Fruit fly (Drosophila melanogaster) whole organism, pupa: ENCODE data around the gene mRpL22.

ENCODE experiments used
- CG12605 ChIP-seq: fragments of 200-800 bp; sonication (Bioruptor generic); IDR thresholded peaks from 2 replicates; pipeline ENCODE4 v1.3.6; 2022; ENCODE audit warnings: missing biosample characterization, missing genetic modification characterization
- CG13204 ChIP-seq: fragments of 200-800 bp; sonication (Bioruptor generic); optimal IDR thresholded peaks from 2 replicates; lab custom pipeline; 2018; ENCODE audit warnings: missing biosample characterization, mild to moderate bottlenecking, missing genetic modification characterization, moderate library complexity
- CG15710 ChIP-seq: fragments of 200-800 bp; sonication (Bioruptor generic); optimal IDR thresholded peaks from 2 replicates; lab custom pipeline; 2018; ENCODE audit warnings: missing biosample characterization, mild to moderate bottlenecking, missing genetic modification characterization, moderate library complexity
- CG32121 ChIP-seq: fragments of 200-800 bp; sonication (Bioruptor generic); IDR thresholded peaks from 2 replicates; pipeline ENCODE4 v1.3.6; 2022; ENCODE audit warnings: missing biosample characterization, missing genetic modification characterization
- CG4496 ChIP-seq: fragments of 200-800 bp; sonication (Bioruptor generic); IDR thresholded peaks from 3 replicates; pipeline ENCODE4 v1.3.6; 2022; ENCODE audit warnings: missing biosample characterization, missing genetic modification characterization
- CG8159 ChIP-seq: fragments of 200-800 bp; sonication (Bioruptor generic); optimal IDR thresholded peaks from 3 replicates; lab custom pipeline; 2018; ENCODE audit warnings: missing biosample characterization, mild to moderate bottlenecking, missing genetic modification characterization, moderate library complexity
- CG8301 ChIP-seq: fragments of 200-800 bp; sonication (Bioruptor generic); optimal IDR thresholded peaks from 2 replicates; lab custom pipeline; 2018; ENCODE audit warnings: missing biosample characterization, mild to moderate bottlenecking, missing genetic modification characterization
- CG9948 ChIP-seq: fragments of 200-800 bp; sonication (Bioruptor generic); optimal IDR thresholded peaks from 2 replicates; lab custom pipeline; 2018; ENCODE audit warnings: missing biosample characterization, mild to moderate bottlenecking, missing genetic modification characterization, moderate library complexity
- EcR ChIP-seq: fragments of 200-800 bp; sonication (Bioruptor generic); optimal IDR thresholded peaks from 3 replicates; lab custom pipeline; 2019; ENCODE audit warnings: missing biosample characterization, missing genetic modification characterization, mild to moderate bottlenecking, moderate library complexity, missing genetic modification reagents
- Ets98B ChIP-seq: fragments of 200-800 bp; sonication (Bioruptor generic); IDR thresholded peaks from 2 replicates; pipeline ENCODE4 v1.3.6; 2022; ENCODE audit warnings: missing biosample characterization, missing genetic modification characterization
- Snoo ChIP-seq: fragments of 200-800 bp; sonication (Bioruptor generic); optimal IDR thresholded peaks from 3 replicates; lab custom pipeline; 2017; ENCODE audit warnings: missing biosample characterization, mild to moderate bottlenecking, missing genetic modification characterization, inconsistent platforms
- fd96Ca ChIP-seq: fragments of 200-800 bp; sonication (Bioruptor generic); IDR thresholded peaks from 3 replicates; pipeline ENCODE4 v1.3.6; 2022; ENCODE audit warnings: missing biosample characterization, missing genetic modification characterization
- gl ChIP-seq: fragments of 200-800 bp; sonication (Bioruptor generic); optimal IDR thresholded peaks from 2 replicates; lab custom pipeline; 2018; ENCODE audit warnings: missing biosample characterization, mild to moderate bottlenecking, missing genetic modification characterization
- rn ChIP-seq: fragments of 200-800 bp; sonication (Bioruptor generic); IDR thresholded peaks from 2 replicates; pipeline ENCODE4 v1.3.6; 2022; ENCODE audit warnings: missing biosample characterization, missing genetic modification characterization

DNA sequence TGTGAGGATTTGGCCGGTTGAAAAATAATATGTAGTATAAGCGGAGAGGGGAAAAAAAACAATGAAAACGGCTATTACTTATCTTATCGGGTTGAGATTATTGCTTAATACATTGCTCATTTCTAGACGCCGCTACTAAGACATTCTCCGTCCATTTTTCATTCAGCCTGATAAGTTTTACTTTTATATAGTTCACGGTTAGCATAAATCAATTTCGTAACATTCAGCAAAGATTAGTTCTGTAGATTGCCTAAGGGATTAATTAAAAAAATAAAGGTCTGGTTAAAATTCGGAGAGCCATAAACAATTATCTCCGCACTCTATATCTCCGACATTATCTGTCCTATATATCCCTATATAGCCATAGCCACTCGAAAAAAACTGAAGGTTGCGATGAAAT lies 36.3 kb upstream of the mRpL22 start:
- TF ChIP-seq rn (GFP tag; lab: Robert Waterston, UW) (no peak), CG8301 (tag; lab: Kevin White, UChicago) (no peak), CG9948 (no peak), CG15710 (tag; lab: Kevin White, UChicago) (no peak), CG13204 (GFP tag; lab: Kevin White, UChicago) (no peak), CG8159 (no peak), fd96Ca (no peak), CG32121 (GFP tag; lab: Robert Waterston, UW) (no peak), Ets98B (GFP tag; lab: Robert Waterston, UW) (no peak), Snoo (no peak), gl (tag; lab: Kevin White, UChicago) (no peak), CG4496 (no peak), EcR (peak; percentile 11), CG12605 (GFP tag; lab: Robert Waterston, UW) (no peak)
